Fruit fly (Drosophila melanogaster) whole organism, prepupa: ENCODE measurements around the gene CG12111.

Experiments used
- CG10631 ChIP-seq: fragments of 200-800 bp; sonication (Bioruptor generic); optimal IDR thresholded peaks from 2 replicates; lab custom pipeline; 2016; ENCODE audit warnings: missing biosample characterization, missing genetic modification characterization
- CG10669 ChIP-seq: fragments of 200-800 bp; sonication (Bioruptor generic); optimal IDR thresholded peaks from 3 replicates; lab custom pipeline; 2018; ENCODE audit warnings: missing biosample characterization, mild to moderate bottlenecking, missing genetic modification characterization, moderate library complexity
- CG11762 ChIP-seq: fragments of 200-800 bp; sonication (Bioruptor generic); optimal IDR thresholded peaks from 3 replicates; lab custom pipeline; 2016; ENCODE audit warnings: missing biosample characterization, missing genetic modification characterization; ENCODE audit not compliant: insufficient read depth
- CG11902 ChIP-seq: fragments of 200-800 bp; sonication (Bioruptor generic); optimal IDR thresholded peaks from 3 replicates; lab custom pipeline; 2016; ENCODE audit warnings: missing biosample characterization, missing genetic modification characterization
- CG15336 ChIP-seq: fragments of 200-800 bp; sonication (Bioruptor generic); IDR thresholded peaks from 2 replicates; pipeline ENCODE4 v1.3.6; 2022; ENCODE audit warnings: missing biosample characterization, missing genetic modification characterization
- CG1621 ChIP-seq: fragments of 200-800 bp; sonication (Bioruptor generic); optimal IDR thresholded peaks from 3 replicates; lab custom pipeline; 2018; ENCODE audit warnings: missing biosample characterization, mild to moderate bottlenecking, missing genetic modification characterization
- CG16779 ChIP-seq: fragments of 200-800 bp; sonication (Bioruptor generic); optimal IDR thresholded peaks from 3 replicates; lab custom pipeline; 2017; ENCODE audit warnings: missing biosample characterization, mild to moderate bottlenecking, missing genetic modification characterization
- CG3032 ChIP-seq: fragments of 200-800 bp; optimal IDR thresholded peaks from 2 replicates; lab custom pipeline; 2019; ENCODE audit warnings: missing biosample characterization, mild to moderate bottlenecking, missing genetic modification characterization, moderate library complexity
- CG31627 ChIP-seq: fragments of 200-800 bp; sonication (Bioruptor generic); optimal IDR thresholded peaks from 3 replicates; lab custom pipeline; 2016; ENCODE audit warnings: missing biosample characterization, missing genetic modification characterization
- CG32006 ChIP-seq: fragments of 200-800 bp; sonication (Bioruptor generic); optimal IDR thresholded peaks from 3 replicates; lab custom pipeline; 2017; ENCODE audit warnings: missing biosample characterization, mild to moderate bottlenecking, missing genetic modification characterization
- CG34406 ChIP-seq: fragments of 200-800 bp; sonication (Bioruptor generic); optimal IDR thresholded peaks from 3 replicates; lab custom pipeline; 2016; ENCODE audit warnings: missing biosample characterization, missing genetic modification characterization
- CG3919 ChIP-seq: fragments of 200-800 bp; sonication (Bioruptor generic); optimal IDR thresholded peaks from 3 replicates; lab custom pipeline; 2016; ENCODE audit warnings: missing biosample characterization, missing genetic modification characterization
- CG4318 ChIP-seq: fragments of 200-800 bp; sonication (Bioruptor generic); optimal IDR thresholded peaks from 3 replicates; lab custom pipeline; 2017; ENCODE audit warnings: missing biosample characterization, mild to moderate bottlenecking, missing genetic modification characterization
- CG6163 ChIP-seq: fragments of 200-800 bp; sonication (Bioruptor generic); IDR thresholded peaks from 3 replicates; pipeline ENCODE4 v1.3.6; 2022; ENCODE audit warnings: missing biosample characterization, missing genetic modification characterization
- CG6276 ChIP-seq: fragments of 200-800 bp; sonication (Bioruptor generic); optimal IDR thresholded peaks from 2 replicates; lab custom pipeline; 2017; ENCODE audit warnings: missing biosample characterization, mild to moderate bottlenecking, missing genetic modification characterization
- CG6792 ChIP-seq: fragments of 200-800 bp; sonication (Bioruptor generic); optimal IDR thresholded peaks from 3 replicates; lab custom pipeline; 2016; ENCODE audit warnings: missing biosample characterization, missing genetic modification characterization
- CG6808 ChIP-seq: fragments of 200-800 bp; sonication (Bioruptor generic); optimal IDR thresholded peaks from 3 replicates; lab custom pipeline; 2017; ENCODE audit warnings: missing biosample characterization, missing genetic modification characterization, mild to moderate bottlenecking, moderate library complexity, missing genetic modification reagents
- CG6854 ChIP-seq: fragments of 200-800 bp; sonication (Bioruptor generic); optimal IDR thresholded peaks from 2 replicates; lab custom pipeline; 2017; ENCODE audit warnings: missing biosample characterization, mild to moderate bottlenecking, missing genetic modification characterization
- CG7368 ChIP-seq: fragments of 200-800 bp; sonication (Bioruptor generic); optimal IDR thresholded peaks from 3 replicates; lab custom pipeline; 2016; ENCODE audit warnings: missing biosample characterization, missing genetic modification characterization
- CG8319 ChIP-seq: fragments of 200-800 bp; sonication (Bioruptor generic); optimal IDR thresholded peaks from 3 replicates; lab custom pipeline; 2016; ENCODE audit warnings: missing biosample characterization, missing genetic modification characterization
- CG8632 ChIP-seq: fragments of 200-800 bp; sonication (Bioruptor generic); optimal IDR thresholded peaks from 3 replicates; lab custom pipeline; 2016; ENCODE audit warnings: missing biosample characterization, missing genetic modification characterization
- CG9139 ChIP-seq: fragments of 200-800 bp; sonication (Bioruptor generic); optimal IDR thresholded peaks from 3 replicates; lab custom pipeline; 2017; ENCODE audit warnings: missing biosample characterization, mild to moderate bottlenecking, missing genetic modification characterization
- Eip75B ChIP-seq: fragments of 200-800 bp; sonication (Bioruptor generic); optimal IDR thresholded peaks from 3 replicates; lab custom pipeline; 2016; ENCODE audit warnings: missing biosample characterization, missing genetic modification characterization
- Eip93F ChIP-seq: fragments of 200-800 bp; sonication (Bioruptor generic); optimal IDR thresholded peaks from 2 replicates; lab custom pipeline; 2016; ENCODE audit warnings: missing biosample characterization, mild to moderate bottlenecking, missing genetic modification characterization
- Ets21C ChIP-seq: fragments of 200-800 bp; sonication (Bioruptor generic); optimal IDR thresholded peaks from 3 replicates; lab custom pipeline; 2016; ENCODE audit warnings: missing biosample characterization, missing genetic modification characterization
- Ets96B ChIP-seq: fragments of 200-800 bp; optimal IDR thresholded peaks from 2 replicates; lab custom pipeline; 2019; ENCODE audit warnings: missing biosample characterization, mild to moderate bottlenecking, missing genetic modification characterization, moderate library complexity
- Gug ChIP-seq: fragments of 200-800 bp; sonication (Bioruptor generic); IDR thresholded peaks from 2 replicates; pipeline ENCODE4 v1.3.6; 2022; ENCODE audit warnings: missing biosample characterization, missing genetic modification characterization
- Hr39 ChIP-seq: fragments of 200-800 bp; sonication (Bioruptor generic); optimal IDR thresholded peaks from 2 replicates; lab custom pipeline; 2016; ENCODE audit warnings: missing biosample characterization, missing genetic modification characterization
- Hr4 ChIP-seq: fragments of 200-800 bp; sonication (Bioruptor generic); optimal IDR thresholded peaks from 3 replicates; lab custom pipeline; 2016; ENCODE audit warnings: missing biosample characterization, missing genetic modification characterization
- Lpt ChIP-seq: fragments of 200-800 bp; sonication (Bioruptor generic); optimal IDR thresholded peaks from 3 replicates; lab custom pipeline; 2016; ENCODE audit warnings: missing biosample characterization, missing genetic modification characterization
- Met ChIP-seq: fragments of 200-800 bp; sonication (Bioruptor generic); optimal IDR thresholded peaks from 3 replicates; lab custom pipeline; 2016; ENCODE audit warnings: missing biosample characterization, missing genetic modification characterization
- OdsH ChIP-seq: fragments of 200-800 bp; sonication (Bioruptor generic); optimal IDR thresholded peaks from 3 replicates; lab custom pipeline; 2016; ENCODE audit warnings: missing biosample characterization, missing genetic modification characterization
- Smox ChIP-seq: fragments of 200-800 bp; sonication (Bioruptor generic); optimal IDR thresholded peaks from 3 replicates; lab custom pipeline; 2016; ENCODE audit warnings: missing biosample characterization, missing genetic modification characterization
- Sox102F ChIP-seq: fragments of 200-800 bp; sonication (Bioruptor generic); optimal IDR thresholded peaks from 2 replicates; lab custom pipeline; 2016; ENCODE audit warnings: missing biosample characterization, mild to moderate bottlenecking, missing genetic modification characterization
- Sox14 ChIP-seq: fragments of 200-800 bp; sonication (Bioruptor generic); optimal IDR thresholded peaks from 3 replicates; lab custom pipeline; 2016; ENCODE audit warnings: missing biosample characterization, missing genetic modification characterization
- Sox15 ChIP-seq: fragments of 200-800 bp; sonication (Bioruptor generic); optimal IDR thresholded peaks from 3 replicates; lab custom pipeline; 2016; ENCODE audit warnings: missing biosample characterization, missing genetic modification characterization
- achi ChIP-seq: fragments of 200-800 bp; sonication (Bioruptor generic); optimal IDR thresholded peaks from 3 replicates; lab custom pipeline; 2016; ENCODE audit warnings: missing biosample characterization, missing genetic modification characterization
- acj6 ChIP-seq: fragments of 200-800 bp; sonication (Bioruptor generic); optimal IDR thresholded peaks from 3 replicates; lab custom pipeline; 2016; ENCODE audit warnings: missing biosample characterization, missing genetic modification characterization
- dac ChIP-seq: fragments of 200-800 bp; sonication (Bioruptor generic); optimal IDR thresholded peaks from 2 replicates; lab custom pipeline; 2017; ENCODE audit warnings: missing biosample characterization, mild to moderate bottlenecking, missing genetic modification characterization
- dsx ChIP-seq: fragments of 200-800 bp; optimal IDR thresholded peaks from 3 replicates; lab custom pipeline; 2019; ENCODE audit warnings: missing biosample characterization, mild to moderate bottlenecking, missing genetic modification characterization, moderate library complexity; ENCODE audit not compliant: poor library complexity, severe bottlenecking
- eg ChIP-seq: fragments of 200-800 bp; sonication (Bioruptor generic); IDR thresholded peaks from 3 replicates; pipeline ENCODE4 v1.3.6; 2022; ENCODE audit warnings: missing biosample characterization, missing genetic modification characterization
- esn ChIP-seq: fragments of 200-800 bp; sonication (Bioruptor generic); optimal IDR thresholded peaks from 2 replicates; lab custom pipeline; 2016; ENCODE audit warnings: missing biosample characterization, mild to moderate bottlenecking, missing genetic modification characterization, moderate library complexity
- fd59A ChIP-seq: fragments of 200-800 bp; sonication (Bioruptor generic); optimal IDR thresholded peaks from 2 replicates; lab custom pipeline; 2017; ENCODE audit warnings: missing biosample characterization, mild to moderate bottlenecking, missing genetic modification characterization, missing genetic modification reagents
- fd85E ChIP-seq: fragments of 200-800 bp; sonication (Bioruptor generic); optimal IDR thresholded peaks from 3 replicates; lab custom pipeline; 2016; ENCODE audit warnings: missing biosample characterization, missing genetic modification characterization
- fkh ChIP-seq: fragments of 200-800 bp; sonication (Bioruptor generic); optimal IDR thresholded peaks from 3 replicates; lab custom pipeline; 2017; ENCODE audit warnings: missing biosample characterization, mild to moderate bottlenecking, missing genetic modification characterization, moderate library complexity
- lz ChIP-seq: fragments of 200-800 bp; sonication (Bioruptor generic); optimal IDR thresholded peaks from 3 replicates; lab custom pipeline; 2016; ENCODE audit warnings: missing biosample characterization, missing genetic modification characterization
- net ChIP-seq: fragments of 200-800 bp; sonication (Bioruptor generic); optimal IDR thresholded peaks from 3 replicates; lab custom pipeline; 2016; ENCODE audit warnings: missing biosample characterization, missing genetic modification characterization
- salr ChIP-seq, 2 experiments: fragments of 200-800 bp; sonication (Bioruptor generic); optimal IDR thresholded peaks; 3 replicates each; lab custom pipeline; 2016 to 2018; ENCODE audit warnings: missing biosample characterization in 2 of 2, missing genetic modification characterization in 2 of 2, mild to moderate bottlenecking in 1 of 2
- ss ChIP-seq, 2 experiments: fragments of 200-800 bp; sonication (Bioruptor generic); optimal IDR thresholded peaks; 2 replicates in 1 of 2; 3 replicates in 1 of 2; lab custom pipeline; 2017 to 2018; ENCODE audit warnings: mild to moderate bottlenecking in 2 of 2, missing biosample characterization in 2 of 2, missing genetic modification characterization in 2 of 2, moderate library complexity in 1 of 2
- svp ChIP-seq: fragments of 200-800 bp; sonication (Bioruptor generic); peaks from one replicate; lab custom pipeline; 2016; ENCODE audit warnings: missing biosample characterization, missing genetic modification characterization
- topi ChIP-seq: fragments of 200-800 bp; sonication (Bioruptor generic); optimal IDR thresholded peaks from 3 replicates; lab custom pipeline; 2016; ENCODE audit warnings: missing biosample characterization, missing genetic modification characterization

CG12111 gene

dm6 chrX:8574672-8575350 lies 4.1 kb upstream of the CG12111 start:
- TF ChIP-seq Eip93F (GFP tag; lab: Kevin White, UChicago) (no peak), Met (peak; percentile 68), Gug (GFP tag; lab: Robert Waterston, UW) (peak; percentile 31; the same call in 1 of the 2 replicates), CG6808 (GFP tag; lab: Kevin White, UChicago) (no peak), dac (GFP tag; lab: Kevin White, UChicago) (no peak), topi (peak; percentile 67), CG7368 (GFP tag; lab: Kevin White, UChicago) (peak; percentile 57), Sox15 (peak; percentile 31), CG10669 (GFP tag; lab: Kevin White, UChicago) (peak; percentile 50), achi (GFP tag; lab: Kevin White, UChicago) (peak; percentile 38), CG31627 (GFP tag; lab: Kevin White, UChicago) (peak; percentile 45), Hr4 (GFP tag; lab: Kevin White, UChicago) (peak; percentile 40), CG11762 (peak; percentile 29), fd59A (GFP tag; lab: Kevin White, UChicago) (no peak), CG6792 (GFP tag; lab: Kevin White, UChicago) (peak; percentile 54), Sox14 (peak; percentile 56), CG1621 (tag; lab: Kevin White, UChicago) (peak; percentile 4), eg (GFP tag; lab: Robert Waterston, UW) (peak; percentile 66; the same call in 2 of the 3 replicates), CG11902 (GFP tag; lab: Kevin White, UChicago) (peak; percentile 32), fd85E (GFP tag; lab: Kevin White, UChicago) (no peak), CG4318 (GFP tag; lab: Kevin White, UChicago) (no peak), CG3919 (GFP tag; lab: Kevin White, UChicago) (peak; percentile 67), CG15336 (GFP tag; lab: Robert Waterston, UW) (peak; percentile 22; the same call in 1 of the 2 replicates), CG16779 (no peak), salr (GFP tag; optimal IDR thresholded peaks at IDR 0.05; lab: Kevin White, UChicago) (peak in 1 of 2 experiments; percentile 63), ss (GFP tag; optimal IDR thresholded peaks at IDR 0.05; lab: Kevin White, UChicago) (no peak), svp (peak; percentile 74), OdsH (GFP tag; lab: Kevin White, UChicago) (peak; percentile 60), Lpt (GFP tag; lab: Kevin White, UChicago) (no peak), net (GFP tag; lab: Kevin White, UChicago) (peak; percentile 41), acj6 (GFP tag; lab: Kevin White, UChicago) (peak; percentile 47), CG34406 (GFP tag; lab: Kevin White, UChicago) (peak; percentile 41), Ets21C (no peak), Eip75B (GFP tag; lab: Kevin White, UChicago) (peak; percentile 66), fkh (GFP tag; lab: Kevin White, UChicago) (peak; percentile 13), Smox (GFP tag; lab: Kevin White, UChicago) (peak; percentile 65), CG6854 (GFP tag; lab: Kevin White, UChicago) (no peak), CG3032 (tag; lab: Kevin White, UChicago) (peak; percentile 28), esn (GFP tag; lab: Kevin White, UChicago) (peak; percentile 75), CG6163 (peak; percentile 61; the same call in 2 of the 3 replicates), dsx (GFP tag; lab: Kevin White, UChicago) (peak; percentile 35), CG8319 (GFP tag; lab: Kevin White, UChicago) (no peak), CG8632 (GFP tag; lab: Kevin White, UChicago) (peak; percentile 64), lz (peak; percentile 69), CG6276 (GFP tag; lab: Kevin White, UChicago) (no peak), Sox102F (GFP tag; lab: Kevin White, UChicago) (peak; percentile 64), CG32006 (GFP tag; lab: Kevin White, UChicago) (peak; percentile 49), CG9139 (no peak), CG10631 (peak; percentile 59), Ets96B (peak; percentile 42), Hr39 (GFP tag; lab: Kevin White, UChicago) (peak; percentile 61)
